Worm (Caenorhabditis elegans): ENCODE results near the gene nhr-12.

Gene nhr-12

ce11 chrV:10046503-10046902 lies 37.3 kb downstream of the nhr-12 start:
- TF ChIP-seq nhr-21 (tag; optimal IDR thresholded peaks at IDR 0.05) = no peak
- no peak for TF ChIP-seq nhr-6 (tag; optimal IDR thresholded peaks at IDR 0.05)
- TF ChIP-seq nhr-237 (tag; optimal IDR thresholded peaks at IDR 0.05) = no peak
- no peak for TF ChIP-seq aly-2 (tag; optimal IDR thresholded peaks at IDR 0.05)
- no peak for TF ChIP-seq unc-55 (GFP tag; optimal IDR thresholded peaks at IDR 0.05)
- TF ChIP-seq sma-9 (GFP tag; optimal IDR thresholded peaks at IDR 0.05) = peak; percentile 12
- no peak for TF ChIP-seq sma-9 (tag; optimal IDR thresholded peaks at IDR 0.05)
- TF ChIP-seq sma-3 (GFP tag; optimal IDR thresholded peaks at IDR 0.05) = peak; percentile 3
- no peak for TF ChIP-seq R02D3.7 (tag; optimal IDR thresholded peaks at IDR 0.05)
- peak; percentile 67 for TF ChIP-seq nhr-25 (tag; optimal IDR thresholded peaks at IDR 0.05)
- no peak for TF ChIP-seq lsy-2 (tag; optimal IDR thresholded peaks at IDR 0.05)
- peak; percentile 38 for TF ChIP-seq blmp-1 (tag; optimal IDR thresholded peaks at IDR 0.05; ENCODE audit: insufficient read depth)
- TF ChIP-seq peb-1 (tag; optimal IDR thresholded peaks at IDR 0.05) = no peak
- no peak for TF ChIP-seq nhr-11 (tag; optimal IDR thresholded peaks at IDR 0.05)
- TF ChIP-seq crh-2 (tag; optimal IDR thresholded peaks at IDR 0.05) = peak; percentile 81
- no peak for TF ChIP-seq gmeb-1 (tag; optimal IDR thresholded peaks at IDR 0.05)
- TF ChIP-seq ama-1 (optimal IDR thresholded peaks at IDR 0.05) = peak; percentile 42
- TF ChIP-seq snpc-4 (tag; optimal IDR thresholded peaks at IDR 0.05) = no peak
- TF ChIP-seq lin-39 (tag; optimal IDR thresholded peaks at IDR 0.05) = no peak

- TF ChIP-seq skn-1 (tag; optimal IDR thresholded peaks at IDR 0.05) = no peak
- TF ChIP-seq F13H6.1 (tag; optimal IDR thresholded peaks at IDR 0.05) = peak; percentile 30
- no peak for TF ChIP-seq lin-11 (tag; optimal IDR thresholded peaks at IDR 0.05)
- TF ChIP-seq mbf-1 (tag; optimal IDR thresholded peaks at IDR 0.05) = no peak
- TF ChIP-seq nhr-129 (tag; optimal IDR thresholded peaks at IDR 0.05) = no peak
- no peak for TF ChIP-seq egl-27 (tag; optimal IDR thresholded peaks at IDR 0.05)
- no peak for TF ChIP-seq ceh-82 (tag; optimal IDR thresholded peaks at IDR 0.05)
These were observed 39.1 kb downstream of the nhr-12 start for ce11 chrV:10044735-10045134.

DNA sequence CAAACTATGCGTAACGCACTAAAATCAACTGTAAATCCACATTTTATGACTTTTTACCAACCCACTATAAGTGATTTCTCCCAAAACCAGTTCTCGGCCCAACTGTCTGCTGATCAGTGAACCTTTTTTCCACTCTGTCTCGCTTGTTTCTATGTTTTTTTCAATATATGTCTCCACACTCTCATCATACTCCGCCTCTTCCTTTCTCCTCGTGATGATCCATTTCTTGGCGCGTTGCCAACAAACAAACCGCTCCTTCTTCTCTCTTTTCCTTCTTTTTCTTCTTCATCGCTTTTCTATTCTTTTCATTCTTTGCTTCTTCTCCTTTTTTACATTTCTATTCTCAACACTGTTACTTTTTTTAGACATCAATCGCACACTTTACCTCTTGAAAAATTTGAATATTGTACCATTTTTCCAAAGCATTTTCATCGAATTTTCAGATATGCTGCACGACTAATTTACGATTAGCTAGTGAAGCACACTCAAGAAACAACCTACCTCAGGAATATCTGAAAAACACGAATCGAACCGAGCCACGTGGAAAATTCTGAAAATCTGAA lies 40.5 kb downstream of the nhr-12 start, which contains the start of gene T06E8.8:
T06E8.8 (plus strand) TSS at position 513 of the 563 bp plus-strand sequence.
- TF ChIP-seq blmp-1 (tag; optimal IDR thresholded peaks at IDR 0.05; ENCODE audit: insufficient read depth) = peak; percentile 87
- peak; percentile 48 to 50 for TF ChIP-seq mdl-1 (tag; optimal IDR thresholded peaks at IDR 0.05)
- no peak for TF ChIP-seq alr-1 (tag; optimal IDR thresholded peaks at IDR 0.05)
- no peak for TF ChIP-seq unc-39 (tag; optimal IDR thresholded peaks at IDR 0.05)
- TF ChIP-seq unc-62 (GFP tag; optimal IDR thresholded peaks at IDR 0.05) = no peak
- TF ChIP-seq mab-5 (tag; optimal IDR thresholded peaks at IDR 0.05) = no peak
- TF ChIP-seq nhr-10 (tag; optimal IDR thresholded peaks at IDR 0.05) = no peak
- peak; percentile 83 for TF ChIP-seq nhr-6 (tag; optimal IDR thresholded peaks at IDR 0.05)
- peak; percentile 81 for TF ChIP-seq F13H6.1 (tag; optimal IDR thresholded peaks at IDR 0.05)
- TF ChIP-seq sma-9 (GFP tag; optimal IDR thresholded peaks at IDR 0.05) = peak; percentile 93
- no peak for TF ChIP-seq sma-9 (tag; optimal IDR thresholded peaks at IDR 0.05)
- peak; percentile 87 for TF ChIP-seq nhr-25 (tag; optimal IDR thresholded peaks at IDR 0.05)
- TF ChIP-seq nhr-12 (tag; optimal IDR thresholded peaks at IDR 0.05) = no peak
- no peak for TF ChIP-seq ama-1 (optimal IDR thresholded peaks at IDR 0.05)
- peak; percentile 31 for TF ChIP-seq lin-13 (GFP tag; optimal IDR thresholded peaks at IDR 0.05)
- peak; percentile 56 for TF ChIP-seq fos-1 (tag; optimal IDR thresholded peaks at IDR 0.05)
- TF ChIP-seq Y55F3AM.14 (GFP tag; optimal IDR thresholded peaks at IDR 0.05) = peak; percentile 20
- no peak for TF ChIP-seq snpc-4 (tag; optimal IDR thresholded peaks at IDR 0.05)
- TF ChIP-seq crh-2 (tag; optimal IDR thresholded peaks at IDR 0.05) = peak; percentile 70
- no peak for TF ChIP-seq ceh-82 (tag; optimal IDR thresholded peaks at IDR 0.05)
- TF ChIP-seq elt-3 (tag; optimal IDR thresholded peaks at IDR 0.05) = no peak
- no peak for TF ChIP-seq lin-39 (tag; optimal IDR thresholded peaks at IDR 0.05)
- TF ChIP-seq sem-4 (tag; optimal IDR thresholded peaks at IDR 0.05) = peak; percentile 82
- TF ChIP-seq zag-1 (tag; optimal IDR thresholded peaks at IDR 0.05) = no peak
- no peak for TF ChIP-seq elt-1 (tag; optimal IDR thresholded peaks at IDR 0.05)
- no peak for TF ChIP-seq nhr-77 (tag; optimal IDR thresholded peaks at IDR 0.05)
- peak; percentile 58 for TF ChIP-seq gmeb-1 (tag; optimal IDR thresholded peaks at IDR 0.05)
- no peak for TF ChIP-seq nhr-11 (tag; optimal IDR thresholded peaks at IDR 0.05)
- no peak for TF ChIP-seq dmd-4 (tag; optimal IDR thresholded peaks at IDR 0.05)
- no peak for TF ChIP-seq mbf-1 (tag; optimal IDR thresholded peaks at IDR 0.05)
- TF ChIP-seq skn-1 (tag; optimal IDR thresholded peaks at IDR 0.05) = no peak
- peak; percentile 72 for TF ChIP-seq nhr-21 (tag; optimal IDR thresholded peaks at IDR 0.05)
- TF ChIP-seq R02D3.7 (tag; optimal IDR thresholded peaks at IDR 0.05) = no peak
- TF ChIP-seq lin-11 (tag; optimal IDR thresholded peaks at IDR 0.05) = no peak
- TF ChIP-seq ztf-4 (tag; optimal IDR thresholded peaks at IDR 0.05) = no peak
- peak; percentile 48 for TF ChIP-seq C34F6.9 (tag; optimal IDR thresholded peaks at IDR 0.05)
- no peak for TF ChIP-seq ceh-16 (tag; optimal IDR thresholded peaks at IDR 0.05)
- peak; percentile 78 for TF ChIP-seq nhr-129 (tag; optimal IDR thresholded peaks at IDR 0.05)
- no peak for TF ChIP-seq ztf-1 (GFP tag; conservative IDR thresholded peaks at IDR 0.05)
- TF ChIP-seq aly-2 (tag; optimal IDR thresholded peaks at IDR 0.05) = no peak
- TF ChIP-seq sma-3 (GFP tag; optimal IDR thresholded peaks at IDR 0.05) = peak; percentile 86
- TF ChIP-seq unc-55 (GFP tag; optimal IDR thresholded peaks at IDR 0.05) = peak; percentile 74
- no peak for TF ChIP-seq nhr-23 (tag; optimal IDR thresholded peaks at IDR 0.05)
- no peak for TF ChIP-seq ZK546.5 (tag; optimal IDR thresholded peaks at IDR 0.05)
- TF ChIP-seq peb-1 (tag; optimal IDR thresholded peaks at IDR 0.05) = no peak

All from whole organism, L2 larva.